Worm (Caenorhabditis elegans) whole organism, late embryonic: Measurements from ENCODE around the gene ZK616.2.

Experiments
- T23F11.4 ChIP-seq: fragments of 200-800 bp; sonication (Bioruptor generic); optimal IDR thresholded peaks from 2 replicates; lab custom pipeline; 2018; ENCODE audit warnings: mild to moderate bottlenecking, missing genetic modification characterization, missing compliant biosample characterization
- ama-1 ChIP-seq: fragments of 150-350 bp; optimal IDR thresholded peaks from 2 replicates; lab custom pipeline; 2014
- fkh-10 ChIP-seq: fragments of 150-350 bp; optimal IDR thresholded peaks from 2 replicates; lab custom pipeline; 2014; ENCODE audit warnings: missing biosample characterization, missing genetic modification reagents, missing genetic modification characterization
- hlh-30 ChIP-seq: sonication (generic microtip); optimal IDR thresholded peaks from 2 replicates; lab custom pipeline; 2017; ENCODE audit warnings: antibody characterized with exemption, missing genetic modification characterization, missing compliant biosample characterization; ENCODE audit not compliant: insufficient read depth
- madf-2 ChIP-seq: sonication (generic microtip); optimal IDR thresholded peaks from 2 replicates; lab custom pipeline; 2017; ENCODE audit warnings: missing genetic modification characterization, missing compliant biosample characterization
- nhr-11 ChIP-seq: fragments of 150-350 bp; optimal IDR thresholded peaks from 2 replicates; lab custom pipeline; 2014; ENCODE audit warnings: missing biosample characterization, missing genetic modification characterization
- pag-3 ChIP-seq: sonication (generic microtip); optimal IDR thresholded peaks from 2 replicates; lab custom pipeline; 2016; ENCODE audit warnings: missing compliant biosample characterization, missing genetic modification characterization, borderline replicate concordance
- pha-4 ChIP-seq: fragments of 150-350 bp; optimal IDR thresholded peaks from 2 replicates; lab custom pipeline; 2018; ENCODE audit warnings: missing biosample characterization, missing genetic modification reagents, missing genetic modification characterization
- pqm-1 ChIP-seq: sonication (generic microtip); optimal IDR thresholded peaks from 2 replicates; lab custom pipeline; 2016; ENCODE audit warnings: missing genetic modification characterization, missing compliant biosample characterization
- ref-2 ChIP-seq: sonication (generic microtip); optimal IDR thresholded peaks from 2 replicates; lab custom pipeline; 2016; ENCODE audit warnings: missing genetic modification characterization, missing compliant biosample characterization
- sdc-2 ChIP-seq: sonication (generic microtip); optimal IDR thresholded peaks from 2 replicates; lab custom pipeline; 2016; ENCODE audit warnings: missing genotype, missing genetic modification characterization, missing compliant biosample characterization
- tbx-2 ChIP-seq: sonication (generic microtip); optimal IDR thresholded peaks from 2 replicates; lab custom pipeline; 2016; ENCODE audit warnings: missing genetic modification characterization, missing compliant biosample characterization
- tbx-7 ChIP-seq: sonication (generic microtip); optimal IDR thresholded peaks from 2 replicates; lab custom pipeline; 2016; ENCODE audit warnings: missing genotype, missing genetic modification characterization, missing compliant biosample characterization

- no peak for TF ChIP-seq fkh-10
- no peak for TF ChIP-seq sdc-2 (tag; lab: Kevin White, UChicago)
- TF ChIP-seq T23F11.4: no peak
- TF ChIP-seq pqm-1 (tag; lab: Kevin White, UChicago): no peak
- no peak for TF ChIP-seq ama-1
- no peak for TF ChIP-seq madf-2 (tag; lab: Kevin White, UChicago)
- no peak for TF ChIP-seq pag-3 (tag; lab: Kevin White, UChicago)
- TF ChIP-seq ref-2 (tag; lab: Kevin White, UChicago): no peak
- no peak for TF ChIP-seq hlh-30 (tag; lab: Kevin White, UChicago)
- no peak for TF ChIP-seq nhr-11 (tag; lab: Kevin White, UChicago)
- no peak for TF ChIP-seq tbx-7 (tag; lab: Kevin White, UChicago)
- no peak for TF ChIP-seq pha-4 (tag; lab: Kevin White, UChicago)
- no peak for TF ChIP-seq tbx-2
These were observed 15.0 kb upstream of the ZK616.2 start, which contains the start of gene F41H10.1 for ce11 chrIV:5382609-5383008.
